Worm (Caenorhabditis elegans) whole organism, late embryonic: ENCODE data around the gene C36B7.3.

ENCODE experiments used
- F13H6.1 ChIP-seq: sonication (generic microtip); optimal IDR thresholded peaks from 2 replicates; lab custom pipeline; 2016; ENCODE audit warnings: missing genetic modification characterization, missing compliant biosample characterization
- eyg-1 ChIP-seq: sonication (generic microtip); optimal IDR thresholded peaks from 2 replicates; lab custom pipeline; 2016; ENCODE audit warnings: missing genotype, missing genetic modification characterization, missing compliant biosample characterization
- fkh-10 ChIP-seq: fragments of 150-350 bp; optimal IDR thresholded peaks from 2 replicates; lab custom pipeline; 2014; ENCODE audit warnings: missing biosample characterization, missing genetic modification reagents, missing genetic modification characterization
- pqm-1 ChIP-seq: sonication (generic microtip); optimal IDR thresholded peaks from 2 replicates; lab custom pipeline; 2016; ENCODE audit warnings: missing genetic modification characterization, missing compliant biosample characterization

DNA sequence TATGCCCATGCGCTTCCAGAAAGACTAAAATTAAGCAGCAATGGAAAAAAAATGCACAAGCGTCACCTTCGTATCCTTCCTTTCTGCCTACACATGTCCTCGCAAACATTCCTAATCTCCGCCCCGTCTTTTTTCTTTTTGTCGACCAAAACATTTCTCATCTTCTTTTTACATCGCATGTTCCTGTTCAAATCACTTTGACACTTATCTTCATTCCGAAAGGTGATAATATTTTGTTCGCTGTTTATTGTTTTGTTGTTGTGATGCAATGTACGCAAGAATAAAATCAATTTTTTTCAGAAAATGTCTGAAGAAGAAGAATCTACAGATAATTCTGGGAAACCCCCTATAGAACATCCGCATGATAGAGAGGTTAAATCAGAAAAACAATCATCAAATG lies 24.8 kb downstream of the C36B7.3 start, which contains the start of gene ist-1:
- TF ChIP-seq F13H6.1 (tag; lab: Kevin White, UChicago), result no peak
- TF ChIP-seq fkh-10, result no peak
- TF ChIP-seq pqm-1 (tag; lab: Kevin White, UChicago), result no peak
- TF ChIP-seq eyg-1 (tag; lab: Kevin White, UChicago), result no peak
